Worm (Caenorhabditis elegans) whole organism, L2 larva: ENCODE measurements around the gene T26A5.6.
A peak's percentile ranks its signal among the peaks of the same experiment; 100 is the strongest.

Source experiments
- C34F6.9 ChIP-seq: fragments of 150-350 bp; optimal IDR thresholded peaks from 2 replicates; lab custom pipeline; 2014; ENCODE audit warnings: missing biosample characterization, missing genetic modification characterization
- F13H6.1 ChIP-seq: sonication (generic microtip); optimal IDR thresholded peaks from 2 replicates; lab custom pipeline; 2016; ENCODE audit warnings: missing genetic modification characterization, missing compliant biosample characterization
- R02D3.7 ChIP-seq: fragments of 150-350 bp; optimal IDR thresholded peaks from 2 replicates; lab custom pipeline; 2014; ENCODE audit warnings: missing biosample characterization, missing genetic modification characterization
- ama-1 ChIP-seq: fragments of 150-350 bp; optimal IDR thresholded peaks from 2 replicates; lab custom pipeline; 2018; ENCODE audit warnings: inconsistent platforms
- blmp-1 ChIP-seq: sonication (generic microtip); optimal IDR thresholded peaks from 2 replicates; lab custom pipeline; 2017; ENCODE audit warnings: missing genetic modification characterization, mild to moderate bottlenecking, missing compliant biosample characterization, antibody characterized with exemption, moderate library complexity; ENCODE audit not compliant: insufficient read depth
- ceh-16 ChIP-seq: fragments of 150-350 bp; optimal IDR thresholded peaks from 2 replicates; lab custom pipeline; 2014; ENCODE audit warnings: missing biosample characterization, missing genetic modification characterization
- ceh-82 ChIP-seq: fragments of 150-350 bp; optimal IDR thresholded peaks from 2 replicates; lab custom pipeline; 2014; ENCODE audit warnings: missing biosample characterization, missing genetic modification characterization
- crh-2 ChIP-seq: sonication (generic microtip); optimal IDR thresholded peaks from 2 replicates; lab custom pipeline; 2017; ENCODE audit warnings: missing biosample characterization, missing genetic modification characterization
- dmd-4 ChIP-seq: sonication (generic microtip); optimal IDR thresholded peaks from 2 replicates; lab custom pipeline; 2017; ENCODE audit warnings: missing biosample characterization, missing genetic modification characterization
- egl-27 ChIP-seq: sonication (generic microtip); optimal IDR thresholded peaks from 3 replicates; lab custom pipeline; 2017; ENCODE audit warnings: missing biosample characterization, missing genetic modification reagents, missing genetic modification characterization
- elt-1 ChIP-seq: fragments of 150-350 bp; optimal IDR thresholded peaks from 2 replicates; lab custom pipeline; 2014; ENCODE audit warnings: missing biosample characterization, missing genetic modification characterization
- elt-3 ChIP-seq: sonication (generic microtip); optimal IDR thresholded peaks from 2 replicates; lab custom pipeline; 2017; ENCODE audit warnings: missing biosample characterization, missing genetic modification characterization
- fos-1 ChIP-seq: fragments of 150-350 bp; optimal IDR thresholded peaks from 2 replicates; lab custom pipeline; 2014; ENCODE audit warnings: missing biosample characterization, missing genetic modification characterization
- gmeb-1 ChIP-seq: fragments of 150-350 bp; optimal IDR thresholded peaks from 2 replicates; lab custom pipeline; 2014; ENCODE audit warnings: missing biosample characterization, missing genetic modification characterization
- lin-11 ChIP-seq: fragments of 150-350 bp; sonication (generic microtip); optimal IDR thresholded peaks from 2 replicates; lab custom pipeline; 2014; ENCODE audit warnings: missing biosample characterization, missing genetic modification characterization, inconsistent platforms, mixed read lengths
- lin-13 ChIP-seq: fragments of 150-350 bp; optimal IDR thresholded peaks from 2 replicates; lab custom pipeline; 2014; ENCODE audit warnings: missing biosample characterization, missing genetic modification reagents, missing genetic modification characterization
- lin-39 ChIP-seq: fragments of 150-350 bp; optimal IDR thresholded peaks from 2 replicates; lab custom pipeline; 2014; ENCODE audit warnings: missing biosample characterization, missing genetic modification reagents, missing genetic modification characterization
- lsy-2 ChIP-seq, 2 experiments: fragments of 150-350 bp in 1 of 2; sonication (generic microtip) in 1 of 2; optimal IDR thresholded peaks; 2 replicates each; lab custom pipeline; 2014 to 2017; ENCODE audit warnings: missing biosample characterization in 2 of 2, missing genetic modification characterization in 2 of 2
- mab-5 ChIP-seq: fragments of 150-350 bp; optimal IDR thresholded peaks from 2 replicates; lab custom pipeline; 2014; ENCODE audit warnings: missing biosample characterization, missing genetic modification characterization
- mbf-1 ChIP-seq: sonication (generic microtip); optimal IDR thresholded peaks from 2 replicates; lab custom pipeline; 2017; ENCODE audit warnings: missing biosample characterization, missing genetic modification characterization
- nhr-10 ChIP-seq: sonication (generic microtip); optimal IDR thresholded peaks from 2 replicates; lab custom pipeline; 2017; ENCODE audit warnings: missing biosample characterization, missing genetic modification characterization
- nhr-11 ChIP-seq: fragments of 150-350 bp; optimal IDR thresholded peaks from 2 replicates; lab custom pipeline; 2014; ENCODE audit warnings: missing biosample characterization, missing genetic modification characterization
- nhr-12 ChIP-seq: fragments of 150-350 bp; optimal IDR thresholded peaks from 2 replicates; lab custom pipeline; 2014; ENCODE audit warnings: missing biosample characterization, missing genetic modification characterization
- nhr-129 ChIP-seq: fragments of 150-350 bp; optimal IDR thresholded peaks from 2 replicates; lab custom pipeline; 2014; ENCODE audit warnings: missing biosample characterization, missing genetic modification characterization
- nhr-21 ChIP-seq: fragments of 150-350 bp; optimal IDR thresholded peaks from 2 replicates; lab custom pipeline; 2014; ENCODE audit warnings: missing biosample characterization, missing genetic modification characterization
- nhr-23 ChIP-seq: fragments of 150-350 bp; optimal IDR thresholded peaks from 2 replicates; lab custom pipeline; 2014; ENCODE audit warnings: missing biosample characterization, missing genetic modification reagents, missing genetic modification characterization
- nhr-237 ChIP-seq: fragments of 150-350 bp; optimal IDR thresholded peaks from 2 replicates; lab custom pipeline; 2014; ENCODE audit warnings: missing biosample characterization, missing genetic modification characterization
- nhr-25 ChIP-seq: fragments of 150-350 bp; sonication (generic microtip); optimal IDR thresholded peaks from 3 replicates; lab custom pipeline; 2014; ENCODE audit warnings: missing biosample characterization, missing genetic modification characterization
- nhr-6 ChIP-seq: fragments of 150-350 bp; optimal IDR thresholded peaks from 2 replicates; lab custom pipeline; 2014; ENCODE audit warnings: missing biosample characterization, missing genetic modification characterization
- sem-4 ChIP-seq: fragments of 150-350 bp; optimal IDR thresholded peaks from 2 replicates; lab custom pipeline; 2014; ENCODE audit warnings: missing biosample characterization, missing genetic modification reagents, missing genetic modification characterization
- skn-1 ChIP-seq: sonication (generic microtip); optimal IDR thresholded peaks from 2 replicates; lab custom pipeline; 2017; ENCODE audit warnings: missing biosample characterization, missing genetic modification characterization
- sma-3 ChIP-seq: sonication (generic microtip); optimal IDR thresholded peaks from 2 replicates; lab custom pipeline; 2016; ENCODE audit warnings: missing genetic modification reagents, missing genetic modification characterization, missing compliant biosample characterization
- sma-9 ChIP-seq, 2 experiments: fragments of 150-350 bp in 1 of 2; sonication (generic microtip) in 1 of 2; optimal IDR thresholded peaks; 2 replicates each; lab custom pipeline; 2014 to 2016; ENCODE audit warnings: missing genetic modification characterization in 2 of 2, mild to moderate bottlenecking in 1 of 2, missing biosample characterization in 1 of 2, missing compliant biosample characterization in 1 of 2, missing genetic modification reagents in 1 of 2, moderate library complexity in 1 of 2
- snpc-4 ChIP-seq: fragments of 150-350 bp; optimal IDR thresholded peaks from 2 replicates; lab custom pipeline; 2014; ENCODE audit warnings: missing biosample characterization, missing genetic modification characterization
- unc-39 ChIP-seq: fragments of 150-350 bp; optimal IDR thresholded peaks from 2 replicates; lab custom pipeline; 2014; ENCODE audit warnings: missing biosample characterization, missing genetic modification characterization
- unc-55 ChIP-seq: fragments of 150-350 bp; sonication (generic microtip); optimal IDR thresholded peaks from 3 replicates; lab custom pipeline; 2014; ENCODE audit warnings: missing biosample characterization, missing genetic modification reagents, missing genetic modification characterization
- unc-62 ChIP-seq: fragments of 150-350 bp; optimal IDR thresholded peaks from 2 replicates; lab custom pipeline; 2014; ENCODE audit warnings: missing biosample characterization, missing genetic modification reagents, missing genetic modification characterization
- zag-1 ChIP-seq: fragments of 150-350 bp; optimal IDR thresholded peaks from 2 replicates; lab custom pipeline; 2014; ENCODE audit warnings: missing biosample characterization, missing genetic modification characterization
- ztf-4 ChIP-seq: fragments of 150-350 bp; optimal IDR thresholded peaks from 2 replicates; lab custom pipeline; 2014; ENCODE audit warnings: missing biosample characterization, missing genetic modification characterization

T26A5.6 gene

DNA sequence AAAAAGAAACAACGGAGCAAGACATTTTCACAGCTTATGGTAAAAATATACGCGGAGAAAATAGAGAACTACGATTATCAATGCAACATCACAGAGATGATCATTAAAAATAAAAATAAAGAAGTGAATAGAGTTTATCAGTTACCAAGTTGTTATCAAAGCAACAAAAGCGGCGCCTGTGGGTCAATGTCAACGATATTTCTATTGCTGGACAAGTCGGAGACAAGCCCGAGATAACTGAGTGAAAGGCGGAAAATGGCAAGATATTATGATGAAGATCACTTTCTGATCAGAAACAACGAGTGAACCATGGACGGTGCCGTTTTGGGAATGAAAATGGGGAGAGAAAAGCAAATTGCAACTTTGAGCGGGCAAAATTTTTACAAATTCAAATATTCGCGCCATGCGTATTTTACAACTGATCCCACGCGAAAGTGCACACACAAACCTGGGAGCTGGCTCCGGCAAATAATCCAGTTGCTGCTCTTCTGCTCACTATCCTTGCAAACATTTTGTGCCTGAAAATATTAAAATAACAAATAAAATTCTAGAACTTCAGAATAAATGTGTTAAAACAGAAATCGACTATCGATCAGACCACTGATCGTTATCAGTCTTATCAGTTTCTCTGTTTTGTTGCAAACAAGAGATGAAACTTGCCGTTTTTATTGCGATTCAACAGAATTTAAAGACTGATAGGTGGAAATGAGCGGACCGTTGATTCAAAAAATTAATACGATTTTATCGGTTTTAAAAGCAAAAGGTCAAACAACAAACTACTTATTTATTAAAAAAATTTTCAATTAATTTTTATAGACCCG is 8.0 kb downstream of the T26A5.6 start, which contains the start of gene mel-32:
Gene mel-32, minus strand, starts transcription at position 696 of the 821 bp plus-strand sequence.
- TF ChIP-seq nhr-21 (tag; lab: Kevin White, UChicago) (no peak), mbf-1 (no peak), ztf-4 (no peak), elt-1 (tag; lab: Kevin White, UChicago) (no peak), ama-1 (lab: Kevin White, UChicago) (peak; percentile 31), ceh-82 (tag; lab: Kevin White, UChicago) (no peak), skn-1 (tag; lab: Kevin White, UChicago) (no peak), R02D3.7 (tag; lab: Kevin White, UChicago) (no peak), crh-2 (tag; lab: Kevin White, UChicago) (peak; percentile 16), gmeb-1 (no peak), dmd-4 (tag; lab: Kevin White, UChicago) (no peak), fos-1 (tag; lab: Kevin White, UChicago) (peak; percentile 22), nhr-23 (no peak), nhr-129 (tag; lab: Kevin White, UChicago) (no peak), nhr-6 (tag; lab: Kevin White, UChicago) (no peak), ceh-16 (tag; lab: Kevin White, UChicago) (no peak), nhr-11 (tag; lab: Kevin White, UChicago) (no peak), C34F6.9 (tag; lab: Kevin White, UChicago) (no peak), mab-5 (no peak), unc-55 (GFP tag; lab: Kevin White, UChicago) (no peak), nhr-12 (tag; lab: Kevin White, UChicago) (no peak), unc-39 (tag; lab: Kevin White, UChicago) (no peak), unc-62 (no peak), blmp-1 (tag; lab: Kevin White, UChicago) (peak; percentile 21), egl-27 (tag; lab: Kevin White, UChicago) (no peak), lin-39 (tag; lab: Kevin White, UChicago) (no peak), nhr-25 (tag; lab: Kevin White, UChicago) (no peak), sem-4 (tag; lab: Kevin White, UChicago) (no peak), nhr-237 (tag; lab: Kevin White, UChicago) (no peak), nhr-10 (tag; lab: Kevin White, UChicago) (no peak), lsy-2 (tag; optimal IDR thresholded peaks at IDR 0.05; lab: Kevin White, UChicago) (peak in 1 of 2 experiments; percentile 49), snpc-4 (no peak), sma-3 (GFP tag; lab: Kevin White, UChicago) (peak; percentile 2), F13H6.1 (tag; lab: Kevin White, UChicago) (no peak), sma-9 (GFP tag; optimal IDR thresholded peaks at IDR 0.05; lab: Kevin White, UChicago) (peak; percentile 22), sma-9 (tag; optimal IDR thresholded peaks at IDR 0.05; lab: Kevin White, UChicago) (no peak)

DNA sequence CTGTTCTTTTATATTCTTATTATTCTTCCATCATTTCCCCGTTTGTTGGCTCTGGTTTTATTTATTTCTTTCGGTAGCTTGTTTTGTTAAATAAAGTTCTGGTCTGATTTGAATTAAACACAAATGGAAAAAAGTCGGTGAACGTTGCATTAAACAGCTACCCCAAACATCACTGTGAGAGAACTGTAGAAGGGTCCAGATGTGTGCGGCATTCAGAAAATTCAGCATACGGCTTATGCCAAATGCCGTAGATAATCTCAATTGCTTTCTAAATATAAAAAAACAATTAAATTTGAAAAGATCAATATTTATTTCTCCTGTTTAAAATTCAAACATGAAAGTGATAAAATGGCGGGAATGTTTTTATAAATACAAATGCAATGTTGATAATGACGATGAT is 10.6 kb downstream of the T26A5.6 start:
- no peak for TF ChIP-seq lin-13 (GFP tag; lab: Kevin White, UChicago)
- TF ChIP-seq skn-1 (tag; lab: Kevin White, UChicago): no peak
- TF ChIP-seq lsy-2 (tag; optimal IDR thresholded peaks at IDR 0.05; lab: Kevin White, UChicago): no peak
- no peak for TF ChIP-seq snpc-4
- no peak for TF ChIP-seq elt-3 (tag; lab: Kevin White, UChicago)
- TF ChIP-seq lin-39 (tag; lab: Kevin White, UChicago): no peak
- no peak for TF ChIP-seq unc-55 (GFP tag; lab: Kevin White, UChicago)
- no peak for TF ChIP-seq lin-11 (tag; lab: Kevin White, UChicago)
- no peak for TF ChIP-seq F13H6.1 (tag; lab: Kevin White, UChicago)
- TF ChIP-seq ceh-16 (tag; lab: Kevin White, UChicago): no peak
- TF ChIP-seq nhr-21 (tag; lab: Kevin White, UChicago): no peak
- no peak for TF ChIP-seq nhr-10 (tag; lab: Kevin White, UChicago)
- TF ChIP-seq sem-4 (tag; lab: Kevin White, UChicago): no peak
- no peak for TF ChIP-seq unc-39 (tag; lab: Kevin White, UChicago)
- TF ChIP-seq zag-1 (tag; lab: Kevin White, UChicago): no peak
- TF ChIP-seq gmeb-1: no peak
- TF ChIP-seq nhr-6 (tag; lab: Kevin White, UChicago): no peak
- no peak for TF ChIP-seq blmp-1 (tag; lab: Kevin White, UChicago)
- TF ChIP-seq ama-1 (lab: Kevin White, UChicago): no peak
- no peak for TF ChIP-seq C34F6.9 (tag; lab: Kevin White, UChicago)
